Worm (Caenorhabditis elegans) whole organism, L1 larva: ENCODE data around the gene ZK418.13.

Experiments used
- C04F5.9 ChIP-seq: sonication (generic microtip); optimal IDR thresholded peaks from 2 replicates; lab custom pipeline; 2016; ENCODE audit warnings: missing genetic modification characterization, missing compliant biosample characterization
- F16B12.6 ChIP-seq: fragments of 150-350 bp; optimal IDR thresholded peaks from 2 replicates; lab custom pipeline; 2014; ENCODE audit warnings: missing biosample characterization, missing genetic modification characterization
- Y116A8C.19 ChIP-seq: sonication (generic microtip); optimal IDR thresholded peaks from 2 replicates; lab custom pipeline; 2016; ENCODE audit warnings: missing compliant biosample characterization, missing genetic modification characterization, borderline replicate concordance
- dsc-1 ChIP-seq: sonication (generic microtip); optimal IDR thresholded peaks from 2 replicates; lab custom pipeline; 2016; ENCODE audit warnings: mild to moderate bottlenecking, missing genetic modification characterization, missing compliant biosample characterization
- efl-3 ChIP-seq: fragments of 200-800 bp; sonication (Bioruptor generic); optimal IDR thresholded peaks from 2 replicates; lab custom pipeline; 2018; ENCODE audit warnings: mild to moderate bottlenecking, missing genetic modification characterization, missing compliant biosample characterization
- egl-13 ChIP-seq: sonication (generic microtip); optimal IDR thresholded peaks from 2 replicates; lab custom pipeline; 2016; ENCODE audit warnings: missing genotype, missing genetic modification reagents, missing genetic modification characterization, missing compliant biosample characterization
- egl-27 ChIP-seq, 2 experiments: fragments of 150-350 bp in 1 of 2; sonication (generic microtip); optimal IDR thresholded peaks; 3 replicates each; lab custom pipeline; 2017 to 2018; ENCODE audit warnings: missing biosample characterization in 2 of 2, missing genetic modification characterization in 2 of 2, missing genetic modification reagents in 2 of 2
- ets-5 ChIP-seq: fragments of 200-800 bp; sonication (Bioruptor generic); IDR thresholded peaks from 2 replicates; pipeline ENCODE4 v1.3.6; 2022; ENCODE audit warnings: missing genetic modification characterization, missing compliant biosample characterization
- fkh-10 ChIP-seq: sonication (generic microtip); optimal IDR thresholded peaks from 2 replicates; lab custom pipeline; 2017; ENCODE audit warnings: missing biosample characterization, missing genetic modification reagents, missing genetic modification characterization
- fkh-8 ChIP-seq: sonication (generic microtip); optimal IDR thresholded peaks from 2 replicates; lab custom pipeline; 2016; ENCODE audit warnings: mild to moderate bottlenecking, missing genetic modification characterization, missing compliant biosample characterization
- fos-1 ChIP-seq: fragments of 150-350 bp; optimal IDR thresholded peaks from 2 replicates; lab custom pipeline; 2014; ENCODE audit warnings: missing biosample characterization, missing genetic modification characterization
- lin-14 ChIP-seq: fragments of 200-800 bp; sonication (Bioruptor generic); optimal IDR thresholded peaks from 2 replicates; lab custom pipeline; 2018; ENCODE audit warnings: mild to moderate bottlenecking, missing genetic modification characterization, moderate library complexity, missing compliant biosample characterization
- lsy-2 ChIP-seq, 2 experiments: fragments of 150-350 bp; optimal IDR thresholded peaks; 2 replicates each; lab custom pipeline; 2014; ENCODE audit warnings: missing biosample characterization in 2 of 2, missing genetic modification characterization in 2 of 2
- mab-9 ChIP-seq: fragments of 200-800 bp; sonication (Bioruptor generic); IDR thresholded peaks from 2 replicates; pipeline ENCODE4 v1.3.6; 2022; ENCODE audit warnings: missing genetic modification reagents, missing genetic modification characterization, missing compliant biosample characterization
- nhr-11 ChIP-seq: fragments of 150-350 bp; optimal IDR thresholded peaks from 2 replicates; lab custom pipeline; 2014; ENCODE audit warnings: missing biosample characterization, missing genetic modification characterization
- nhr-20 ChIP-seq: sonication (generic microtip); optimal IDR thresholded peaks from 2 replicates; lab custom pipeline; 2016; ENCODE audit warnings: mild to moderate bottlenecking, missing genetic modification characterization, missing compliant biosample characterization
- nhr-237 ChIP-seq: fragments of 150-350 bp; optimal IDR thresholded peaks from 2 replicates; lab custom pipeline; 2014; ENCODE audit warnings: missing biosample characterization, missing genetic modification characterization
- nhr-47 ChIP-seq: sonication (generic microtip); optimal IDR thresholded peaks from 2 replicates; lab custom pipeline; 2016; ENCODE audit warnings: mild to moderate bottlenecking, missing genetic modification characterization, moderate library complexity, missing compliant biosample characterization
- nhr-71 ChIP-seq: sonication (generic microtip); optimal IDR thresholded peaks from 2 replicates; lab custom pipeline; 2016; ENCODE audit warnings: mild to moderate bottlenecking, missing genetic modification characterization, moderate library complexity, missing compliant biosample characterization
- nhr-76 ChIP-seq: sonication (generic microtip); optimal IDR thresholded peaks from 2 replicates; lab custom pipeline; 2017; ENCODE audit warnings: missing biosample characterization, missing genetic modification characterization
- nhr-77 ChIP-seq: fragments of 150-350 bp; optimal IDR thresholded peaks from 2 replicates; lab custom pipeline; 2014; ENCODE audit warnings: missing biosample characterization, missing genetic modification characterization
- nhr-85 ChIP-seq: sonication (generic microtip); peaks from one replicate; lab custom pipeline; 2016; ENCODE audit warnings: missing genetic modification characterization, inconsistent platforms, missing compliant biosample characterization
- pax-3 ChIP-seq: fragments of 200-800 bp; sonication (Bioruptor generic); optimal IDR thresholded peaks from 2 replicates; lab custom pipeline; 2018; ENCODE audit warnings: mild to moderate bottlenecking, missing genetic modification characterization, moderate library complexity, missing compliant biosample characterization
- pqm-1 ChIP-seq: sonication (generic microtip); optimal IDR thresholded peaks from 3 replicates; lab custom pipeline; 2017; ENCODE audit warnings: missing biosample characterization, missing genetic modification characterization
- rnt-1 ChIP-seq: sonication (generic microtip); optimal IDR thresholded peaks from 2 replicates; lab custom pipeline; 2016; ENCODE audit warnings: mild to moderate bottlenecking, missing genetic modification characterization, moderate library complexity, missing compliant biosample characterization
- skn-1 ChIP-seq: fragments of 150-350 bp; optimal IDR thresholded peaks from 2 replicates; lab custom pipeline; 2014; ENCODE audit warnings: missing biosample characterization, missing genetic modification characterization
- snpc-4 ChIP-seq: fragments of 150-350 bp; optimal IDR thresholded peaks from 2 replicates; lab custom pipeline; 2014; ENCODE audit warnings: missing biosample characterization, missing genetic modification characterization
- sox-4 ChIP-seq: sonication (generic microtip); optimal IDR thresholded peaks from 2 replicates; lab custom pipeline; 2016; ENCODE audit warnings: missing genetic modification characterization, missing compliant biosample characterization
- sptf-1 ChIP-seq: fragments of 150-350 bp; optimal IDR thresholded peaks from 2 replicates; lab custom pipeline; 2014; ENCODE audit warnings: missing biosample characterization, missing genetic modification characterization
- tlp-1 ChIP-seq: fragments of 150-350 bp; optimal IDR thresholded peaks from 2 replicates; lab custom pipeline; 2014; ENCODE audit warnings: missing biosample characterization, missing genetic modification characterization
- unc-30 ChIP-seq: sonication (generic microtip); optimal IDR thresholded peaks from 2 replicates; lab custom pipeline; 2017; ENCODE audit warnings: missing biosample characterization, missing genetic modification characterization
- unc-86 ChIP-seq: sonication (generic microtip); optimal IDR thresholded peaks from 2 replicates; lab custom pipeline; 2016; ENCODE audit warnings: missing genetic modification characterization, missing compliant biosample characterization
- unc-98 ChIP-seq: fragments of 200-800 bp; sonication (Bioruptor generic); IDR thresholded peaks from 2 replicates; pipeline ENCODE4 v1.3.6; 2022; ENCODE audit warnings: missing genetic modification characterization, missing compliant biosample characterization
- vab-15 ChIP-seq: sonication (generic microtip); optimal IDR thresholded peaks from 2 replicates; lab custom pipeline; 2017; ENCODE audit warnings: missing genotype, mild to moderate bottlenecking, missing genetic modification characterization, missing compliant biosample characterization
- zag-1 ChIP-seq: fragments of 150-350 bp; optimal IDR thresholded peaks from 2 replicates; lab custom pipeline; 2014; ENCODE audit warnings: missing biosample characterization, missing genetic modification characterization
- ztf-11 ChIP-seq, 2 experiments: sonication (generic microtip); optimal IDR thresholded peaks; 2 replicates each; lab custom pipeline; 2016 to 2017; ENCODE audit warnings: missing genetic modification characterization in 2 of 2, missing biosample characterization in 1 of 2, missing compliant biosample characterization in 1 of 2

The ZK418.13 gene

DNA sequence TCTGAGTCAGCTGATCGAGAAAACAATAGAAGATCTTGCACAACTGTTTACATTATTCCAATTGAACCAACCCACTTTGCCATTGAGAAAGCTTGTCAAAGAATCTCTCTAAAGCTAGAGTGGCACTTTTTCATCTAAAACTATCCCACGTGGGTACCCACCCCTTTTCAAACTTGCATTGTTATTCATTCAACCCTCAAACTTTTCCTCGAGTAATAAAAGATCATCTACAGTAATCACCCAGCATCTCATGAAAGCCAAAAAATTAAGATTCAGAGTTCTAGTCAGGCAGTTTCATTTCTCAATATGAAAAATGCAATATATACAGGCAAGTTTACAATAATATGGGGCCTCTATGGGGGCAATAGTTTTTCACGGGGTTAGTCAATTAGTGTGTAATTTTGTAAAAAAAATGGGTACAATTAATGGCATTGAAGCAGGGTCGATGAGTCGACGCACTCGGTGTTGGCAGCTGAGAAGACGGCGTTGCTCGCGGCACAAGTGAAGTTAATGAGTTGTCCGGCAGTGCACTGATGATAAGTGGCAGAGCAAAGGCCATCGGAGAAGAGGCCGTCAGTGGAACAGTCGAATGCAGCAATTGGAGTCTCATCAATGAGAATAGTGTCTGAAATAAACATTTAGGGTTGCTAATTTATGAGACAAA, 25.7 kb upstream of the ZK418.13 start:
- TF ChIP-seq unc-86 (tag; lab: Kevin White, UChicago): no peak
- TF ChIP-seq, all 84 proteins: peak for 0

DNA sequence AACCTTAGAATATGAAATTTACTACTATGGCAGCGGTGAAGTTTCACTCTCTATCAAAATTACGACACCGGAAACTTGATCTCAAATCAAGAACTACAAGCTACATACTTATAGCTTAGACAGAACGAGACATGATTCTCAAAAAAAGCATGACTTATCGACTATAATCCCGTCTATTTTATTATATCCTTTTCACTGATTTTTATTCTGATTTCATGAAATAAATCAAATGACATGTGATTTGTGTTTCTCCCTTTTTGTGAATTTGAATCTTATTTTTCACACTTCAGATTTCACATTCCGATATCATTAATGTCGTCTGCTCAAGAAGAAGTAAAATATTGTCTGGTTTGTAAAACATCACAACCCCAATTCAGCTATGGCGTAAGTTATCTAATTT, 23.7 kb upstream of the ZK418.13 start, which contains the start of gene ZK418.11:
Gene ZK418.11 (plus strand): TSS at position 289 of the 400 bp plus-strand sequence.
- TF ChIP-seq fkh-10 (GFP tag; lab: Kevin White, UChicago) (no peak), nhr-237 (tag; lab: Kevin White, UChicago) (no peak), nhr-71 (tag; lab: Kevin White, UChicago) (peak; percentile 26), sox-4 (tag; lab: Kevin White, UChicago) (no peak), tlp-1 (tag; lab: Kevin White, UChicago) (no peak), egl-13 (tag; lab: Kevin White, UChicago) (no peak), zag-1 (tag; lab: Kevin White, UChicago) (no peak), fkh-8 (tag; lab: Kevin White, UChicago) (peak; percentile 73), ztf-11 (tag; optimal IDR thresholded peaks at IDR 0.05; lab: Kevin White, UChicago) (no peak), Y116A8C.19 (tag; lab: Kevin White, UChicago) (no peak), rnt-1 (tag; lab: Kevin White, UChicago) (no peak), snpc-4 (tag; lab: Kevin White, UChicago) (no peak), F16B12.6 (tag; lab: Kevin White, UChicago) (no peak), ets-5 (no peak), dsc-1 (peak; percentile 55), nhr-11 (tag; lab: Kevin White, UChicago) (peak; percentile 36), vab-15 (tag; lab: Kevin White, UChicago) (no peak), lin-14 (GFP tag; lab: Kevin White, UChicago) (no peak), nhr-76 (tag; lab: Kevin White, UChicago) (no peak), egl-27 (tag; optimal IDR thresholded peaks at IDR 0.05; lab: Kevin White, UChicago) (no peak), unc-98 (GFP tag; lab: Robert Waterston, UW) (no peak), skn-1 (tag; lab: Kevin White, UChicago) (no peak)

DNA sequence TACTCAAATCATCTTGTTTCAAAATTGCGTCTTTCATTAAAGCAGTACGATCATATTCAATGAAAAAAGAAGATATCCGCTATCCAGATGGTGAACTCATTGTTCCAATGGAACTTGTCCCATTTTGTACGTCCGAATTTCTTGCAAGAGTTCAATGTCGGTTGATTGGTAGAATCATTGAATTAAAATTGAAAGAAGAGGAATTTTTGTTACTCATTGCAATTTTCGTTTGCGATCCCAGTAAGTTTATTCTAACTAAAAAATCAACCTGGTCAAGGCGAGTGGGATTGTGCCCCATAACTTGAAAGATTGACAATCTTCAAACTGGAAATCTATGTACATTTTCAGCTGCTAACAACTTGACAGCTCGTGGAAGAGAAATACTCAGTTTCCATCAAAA, 20.2 kb upstream of the ZK418.13 start:
- TF ChIP-seq pqm-1 (tag; lab: Kevin White, UChicago): no peak
- TF ChIP-seq, all 84 proteins: peak for 0

DNA sequence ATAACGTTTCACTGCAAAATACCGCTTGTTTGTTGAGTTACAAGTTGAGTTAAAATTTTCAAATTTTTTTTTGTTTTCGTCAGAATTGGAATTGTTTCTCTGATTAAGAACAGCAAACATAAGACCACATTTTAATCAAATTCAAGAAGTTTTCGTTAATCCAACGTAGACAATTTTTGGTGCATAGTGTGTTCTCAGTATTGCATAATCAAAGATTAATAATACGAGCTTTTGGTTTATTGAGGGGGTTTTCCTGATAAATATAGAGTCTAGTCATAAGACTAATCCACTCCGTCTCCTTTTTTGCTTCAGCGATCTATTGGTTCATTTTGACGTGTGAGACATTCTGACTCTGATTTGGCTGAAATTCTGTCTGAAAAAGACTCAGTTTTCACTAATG, 18.9 kb upstream of the ZK418.13 start, which contains the start of gene nhr-9:
Gene nhr-9 (plus strand): TSS at position 307 of the 400 bp plus-strand sequence.
- TF ChIP-seq nhr-11 (tag; lab: Kevin White, UChicago) (peak; percentile 64), dsc-1 (peak; percentile 89), unc-30 (no peak), nhr-85 (no peak), nhr-71 (tag; lab: Kevin White, UChicago) (peak; percentile 50), fkh-8 (tag; lab: Kevin White, UChicago) (peak; percentile 82), mab-9 (GFP tag; lab: Robert Waterston, UW) (no peak), C04F5.9 (tag; lab: Kevin White, UChicago) (no peak), nhr-20 (tag; lab: Kevin White, UChicago) (peak; percentile 11), sptf-1 (no peak), efl-3 (GFP tag; lab: Kevin White, UChicago) (no peak), fos-1 (no peak), vab-15 (tag; lab: Kevin White, UChicago) (no peak), nhr-47 (tag; lab: Kevin White, UChicago) (peak; percentile 46), lsy-2 (tag; optimal IDR thresholded peaks at IDR 0.05; lab: Kevin White, UChicago) (no peak), pax-3 (peak; percentile 38), nhr-77 (tag; lab: Kevin White, UChicago) (no peak), tlp-1 (tag; lab: Kevin White, UChicago) (no peak), sox-4 (tag; lab: Kevin White, UChicago) (peak; percentile 39)
